Comparison of ENCODE assay signal across 4 fruit fly cellular contexts in genomic region chr2L:7897245-7897644, dm6.
TF ChIP-seq lines count a peak whose summit lies in the region.

No protein-coding gene starts in this region.

- TF ChIP-seq CTCF in whole organism, embryonic (GFP tag; optimal IDR thresholded peaks at IDR 0.05; lab: Kevin White, UChicago), result no peak

TF ChIP-seq in whole organism, embryonic, 481 proteins besides CTCF, POLR2A, EP300 and RAD21:
- no peak for TF ChIP-seq crp (GFP tag; optimal IDR thresholded peaks at IDR 0.05; lab: Kevin White, UChicago)
- no peak for TF ChIP-seq Max (GFP tag; optimal IDR thresholded peaks at IDR 0.05; lab: Kevin White, UChicago)
- no peak for TF ChIP-seq gsb (GFP tag; IDR thresholded peaks at IDR 0.05; lab: Robert Waterston, UW)
- TF ChIP-seq sens (GFP tag; lab: Kevin White, UChicago), result no peak
- TF ChIP-seq CG3726 (GFP tag; IDR thresholded peaks at IDR 0.05; lab: Robert Waterston, UW), result no peak
- peak; percentile 44; the same call in 1 of the 2 replicates for TF ChIP-seq Drgx (GFP tag; IDR thresholded peaks at IDR 0.05; lab: Robert Waterston, UW)

TF ChIP-seq in whole organism, prepupa, 60 proteins besides CTCF, POLR2A, EP300 and RAD21 (continues in another document):
- TF ChIP-seq CG4318 (GFP tag; optimal IDR thresholded peaks at IDR 0.05; lab: Kevin White, UChicago) (peak; percentile 21), CG6854 (GFP tag; optimal IDR thresholded peaks at IDR 0.05; lab: Kevin White, UChicago) (no peak), vri (GFP tag; optimal IDR thresholded peaks at IDR 0.05; lab: Kevin White, UChicago) (no peak), OdsH (GFP tag; optimal IDR thresholded peaks at IDR 0.05; lab: Kevin White, UChicago) (peak; percentile 50), Sox15 (GFP tag; optimal IDR thresholded peaks at IDR 0.05; lab: Kevin White, UChicago) (peak; percentile 20), CG11762 (GFP tag; optimal IDR thresholded peaks at IDR 0.05; lab: Kevin White, UChicago; ENCODE audit: insufficient read depth) (no peak), svp (GFP tag; lab: Kevin White, UChicago) (peak; percentile 81), CG6276 (GFP tag; optimal IDR thresholded peaks at IDR 0.05; lab: Kevin White, UChicago) (no peak), topi (GFP tag; optimal IDR thresholded peaks at IDR 0.05; lab: Kevin White, UChicago) (peak; percentile 67), Lpt (GFP tag; optimal IDR thresholded peaks at IDR 0.05; lab: Kevin White, UChicago) (no peak), fd85E (GFP tag; optimal IDR thresholded peaks at IDR 0.05; lab: Kevin White, UChicago) (no peak), achi (GFP tag; optimal IDR thresholded peaks at IDR 0.05; lab: Kevin White, UChicago) (peak; percentile 56), CG6808 (GFP tag; optimal IDR thresholded peaks at IDR 0.05; lab: Kevin White, UChicago) (peak; percentile 41), pdm3 (GFP tag; optimal IDR thresholded peaks at IDR 0.05; lab: Kevin White, UChicago) (peak; percentile 60), CG15336 (GFP tag; IDR thresholded peaks at IDR 0.05; lab: Robert Waterston, UW) (peak; percentile 59; the same call in 1 of the 2 replicates), spab (GFP tag; optimal IDR thresholded peaks at IDR 0.05; lab: Kevin White, UChicago) (peak; percentile 55), CG11294 (GFP tag; IDR thresholded peaks at IDR 0.05; lab: Robert Waterston, UW) (no peak), salr (GFP tag; optimal IDR thresholded peaks at IDR 0.05; lab: Kevin White, UChicago) (peak in 1 of 2 experiments; percentile 53), eg (GFP tag; IDR thresholded peaks at IDR 0.05; lab: Robert Waterston, UW) (no peak), CG11902 (GFP tag; optimal IDR thresholded peaks at IDR 0.05; lab: Kevin White, UChicago) (peak; percentile 27), CG7368 (GFP tag; optimal IDR thresholded peaks at IDR 0.05; lab: Kevin White, UChicago) (peak; percentile 62), Met (GFP tag; optimal IDR thresholded peaks at IDR 0.05; lab: Kevin White, UChicago) (peak; percentile 69), dsx (GFP tag; optimal IDR thresholded peaks at IDR 0.05; lab: Kevin White, UChicago; ENCODE audit: poor library complexity, severe bottlenecking) (peak; percentile 56), CG8119 (GFP tag; IDR thresholded peaks at IDR 0.05; lab: Robert Waterston, UW) (peak; percentile 52; the same call in 2 of the 3 replicates), CG8319 (GFP tag; optimal IDR thresholded peaks at IDR 0.05; lab: Kevin White, UChicago) (peak; percentile 1), Smox (GFP tag; optimal IDR thresholded peaks at IDR 0.05; lab: Kevin White, UChicago) (peak; percentile 63), CG6163 (GFP tag; IDR thresholded peaks at IDR 0.05; lab: Robert Waterston, UW) (peak; percentile 69), CG6792 (GFP tag; optimal IDR thresholded peaks at IDR 0.05; lab: Kevin White, UChicago) (peak; percentile 41)

TF ChIP-seq in whole organism, pupa, 21 proteins besides CTCF, POLR2A, EP300 and RAD21:
- TF ChIP-seq rn (GFP tag; IDR thresholded peaks at IDR 0.05; lab: Robert Waterston, UW), result no peak; the same call in 1 of the 2 replicates
- peak; percentile 45 for TF ChIP-seq CG15710 (tag; optimal IDR thresholded peaks at IDR 0.05; lab: Kevin White, UChicago)
- TF ChIP-seq CG14655 (GFP tag; optimal IDR thresholded peaks at IDR 0.05; lab: Kevin White, UChicago), result peak; percentile 69
- TF ChIP-seq CG17806 (tag; optimal IDR thresholded peaks at IDR 0.05; lab: Kevin White, UChicago), result peak; percentile 74
- peak; percentile 64 for TF ChIP-seq Snoo (tag; optimal IDR thresholded peaks at IDR 0.05; lab: Kevin White, UChicago)
- no peak for TF ChIP-seq D1 (tag; optimal IDR thresholded peaks at IDR 0.05; lab: Kevin White, UChicago)
- TF ChIP-seq CG8301 (tag; optimal IDR thresholded peaks at IDR 0.05; lab: Kevin White, UChicago), result peak; percentile 70
- no peak for TF ChIP-seq fd96Ca (GFP tag; IDR thresholded peaks at IDR 0.05; lab: Robert Waterston, UW)
- peak; percentile 24; the same call in 1 of the 3 replicates for TF ChIP-seq CG4496 (GFP tag; IDR thresholded peaks at IDR 0.05; lab: Robert Waterston, UW)
- TF ChIP-seq CG32121 (GFP tag; IDR thresholded peaks at IDR 0.05; lab: Robert Waterston, UW), result no peak
- TF ChIP-seq CG9948 (tag; optimal IDR thresholded peaks at IDR 0.05; lab: Kevin White, UChicago), result peak; percentile 70
- peak; percentile 68 for TF ChIP-seq Pif1B (GFP tag; optimal IDR thresholded peaks at IDR 0.05; lab: Kevin White, UChicago)
- peak; percentile 55; the same call in 1 of the 2 replicates for TF ChIP-seq Ets98B (GFP tag; IDR thresholded peaks at IDR 0.05; lab: Robert Waterston, UW)
- TF ChIP-seq CG13204 (GFP tag; optimal IDR thresholded peaks at IDR 0.05; lab: Kevin White, UChicago), result no peak
- TF ChIP-seq EcR (GFP tag; optimal IDR thresholded peaks at IDR 0.05; lab: Kevin White, UChicago), result no peak
- peak; percentile 56 for TF ChIP-seq CG34367 (tag; optimal IDR thresholded peaks at IDR 0.05; lab: Kevin White, UChicago)
- peak; percentile 57 for TF ChIP-seq Pif1A (GFP tag; optimal IDR thresholded peaks at IDR 0.05; lab: Kevin White, UChicago)
- no peak for TF ChIP-seq CG12605 (GFP tag; IDR thresholded peaks at IDR 0.05; lab: Robert Waterston, UW)
- peak; percentile 1 for TF ChIP-seq gl (tag; optimal IDR thresholded peaks at IDR 0.05; lab: Kevin White, UChicago)
- TF ChIP-seq CG10348 (GFP tag; IDR thresholded peaks at IDR 0.05; lab: Robert Waterston, UW), result no peak
- peak; percentile 60 for TF ChIP-seq CG8159 (tag; optimal IDR thresholded peaks at IDR 0.05; lab: Kevin White, UChicago)

TF ChIP-seq in whole organism, wandering third instar larva, 38 proteins besides CTCF, POLR2A, EP300 and RAD21:
- no peak for TF ChIP-seq br (GFP tag; optimal IDR thresholded peaks at IDR 0.05; lab: Kevin White, UChicago)
- TF ChIP-seq HLH106 (tag; optimal IDR thresholded peaks at IDR 0.05; lab: Kevin White, UChicago), result peak; percentile 21
- no peak for TF ChIP-seq Hnf4 (GFP tag; optimal IDR thresholded peaks at IDR 0.05; lab: Kevin White, UChicago)
- peak; percentile 25 for TF ChIP-seq rgr (GFP tag; optimal IDR thresholded peaks at IDR 0.05; lab: Kevin White, UChicago)
- TF ChIP-seq OdsH (GFP tag; optimal IDR thresholded peaks at IDR 0.05; lab: Kevin White, UChicago), result peak; percentile 21
- TF ChIP-seq h (GFP tag; optimal IDR thresholded peaks at IDR 0.05; lab: Kevin White, UChicago), result peak; percentile 68
- peak; percentile 4 for TF ChIP-seq dmrt93B (GFP tag; optimal IDR thresholded peaks at IDR 0.05; lab: Kevin White, UChicago)
- no peak for TF ChIP-seq Dfd (GFP tag; optimal IDR thresholded peaks at IDR 0.05; lab: Kevin White, UChicago)
- peak; percentile 44 for TF ChIP-seq ey (GFP tag; optimal IDR thresholded peaks at IDR 0.05; lab: Kevin White, UChicago)
- TF ChIP-seq Jra (GFP tag; optimal IDR thresholded peaks at IDR 0.05; lab: Kevin White, UChicago), result no peak
- TF ChIP-seq psq (GFP tag; optimal IDR thresholded peaks at IDR 0.05; lab: Kevin White, UChicago), result peak; percentile 25
- TF ChIP-seq tai (GFP tag; optimal IDR thresholded peaks at IDR 0.05; lab: Kevin White, UChicago), result no peak
- peak in 1 of 2 experiments; percentile 54 for TF ChIP-seq foxo (GFP tag; optimal IDR thresholded peaks at IDR 0.05; lab: Kevin White, UChicago)
- TF ChIP-seq fru (GFP tag; optimal IDR thresholded peaks at IDR 0.05; lab: Kevin White, UChicago), result peak; percentile 57
- peak; percentile 53 for TF ChIP-seq woc (GFP tag; optimal IDR thresholded peaks at IDR 0.05; lab: Kevin White, UChicago)
- no peak for TF ChIP-seq jim (GFP tag; optimal IDR thresholded peaks at IDR 0.05; lab: Kevin White, UChicago)
- no peak for TF ChIP-seq usp (GFP tag; optimal IDR thresholded peaks at IDR 0.05; lab: Kevin White, UChicago)

Comparison
In these comparisons a context has a peak if more than half of its experiments do, and no peak if none do; other contexts are left out.
1. Of the 7 proteins assayed by ChIP-seq in both whole organism, embryonic and whole organism, prepupa: peak only in whole organism, embryonic: none; only in whole organism, prepupa: Gug, Hr39 and Sox102F; in both: none; in neither: 4.